Worm (Caenorhabditis elegans) whole organism, L4/young adult: ENCODE results near the gene rbg-1.
"Not testable (repeated sequence)": the region's sequence is repeated elsewhere in the genome, so short reads cannot be mapped to it uniquely, and the experiment has no call there.

ENCODE experiments used
- dao-5 ChIP-seq: sonication (generic microtip); optimal IDR thresholded peaks from 2 replicates; lab custom pipeline; 2016; ENCODE audit warnings: missing genotype, missing genetic modification characterization, moderate library complexity, missing compliant biosample characterization
- him-1 ChIP-seq: sonication (generic microtip); optimal IDR thresholded peaks from 2 replicates; lab custom pipeline; 2016; ENCODE audit warnings: missing genotype, missing genetic modification reagents, missing genetic modification characterization, missing compliant biosample characterization

DNA sequence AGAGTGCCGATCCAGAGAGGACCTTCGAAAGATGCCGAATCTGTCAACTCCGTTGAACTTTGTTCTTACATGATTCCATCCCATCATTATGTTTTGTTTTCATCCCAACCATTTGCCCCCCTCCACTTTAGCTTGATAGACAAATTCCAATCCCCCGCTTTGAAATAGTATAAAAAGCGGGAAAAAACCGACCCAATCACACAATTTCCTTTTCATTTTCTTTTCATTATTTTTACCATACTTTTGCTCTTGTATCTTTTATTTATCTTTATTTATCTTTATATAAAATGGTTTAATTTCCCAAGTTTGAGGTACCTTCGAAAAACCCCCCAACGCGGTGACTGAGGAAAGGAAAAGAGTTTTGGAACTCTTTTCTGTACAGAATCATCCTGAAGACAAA is 16.8 kb upstream of the rbg-1 start, which contains the start of gene F20D1.22:
- TF ChIP-seq him-1 (tag; lab: Kevin White, UChicago); dao-5: not testable (repeated sequence)
